Worm (Caenorhabditis elegans) whole organism, early embryonic: Measurements from ENCODE around the gene C49A9.6.
"Not testable (repeated sequence)": the region's sequence is repeated elsewhere in the genome, so short reads cannot be mapped to it uniquely, and the experiment has no call there.

ENCODE experiments used
- B0310.2 ChIP-seq: sonication (generic microtip); optimal IDR thresholded peaks from 2 replicates; lab custom pipeline; 2016; ENCODE audit warnings: mild to moderate bottlenecking, missing genetic modification characterization, missing compliant biosample characterization
- F13C5.2 ChIP-seq: sonication (generic microtip); optimal IDR thresholded peaks from 2 replicates; lab custom pipeline; 2017; ENCODE audit warnings: mild to moderate bottlenecking, missing genetic modification characterization, inconsistent platforms, missing compliant biosample characterization
- aly-1 ChIP-seq: sonication (generic microtip); optimal IDR thresholded peaks from 2 replicates; lab custom pipeline; 2016; ENCODE audit warnings: missing genetic modification characterization, missing compliant biosample characterization
- ama-1 ChIP-seq: fragments of 150-350 bp; optimal IDR thresholded peaks from 2 replicates; lab custom pipeline; 2014
- ceh-13 ChIP-seq: fragments of 200-800 bp; sonication (Bioruptor generic); optimal IDR thresholded peaks from 2 replicates; lab custom pipeline; 2018; ENCODE audit warnings: mild to moderate bottlenecking, missing genetic modification characterization, missing compliant biosample characterization
- ceh-36 ChIP-seq: sonication (generic microtip); optimal IDR thresholded peaks from 2 replicates; lab custom pipeline; 2016; ENCODE audit warnings: missing genetic modification characterization, inconsistent platforms, missing compliant biosample characterization
- ets-7 ChIP-seq: sonication (generic microtip); optimal IDR thresholded peaks from 2 replicates; lab custom pipeline; 2016; ENCODE audit warnings: missing genotype, missing genetic modification characterization, missing compliant biosample characterization
- flt-1 ChIP-seq: fragments of 200-800 bp; sonication (Bioruptor generic); IDR thresholded peaks from 2 replicates; pipeline ENCODE4 v1.3.6; 2022; ENCODE audit warnings: missing genetic modification characterization, missing compliant biosample characterization
- hmbx-1 ChIP-seq: sonication (generic microtip); optimal IDR thresholded peaks from 2 replicates; lab custom pipeline; 2016; ENCODE audit warnings: mild to moderate bottlenecking, missing genetic modification characterization, missing compliant biosample characterization
- hmg-4 ChIP-seq: fragments of 200-800 bp; sonication (Bioruptor generic); optimal IDR thresholded peaks from 2 replicates; lab custom pipeline; 2018; ENCODE audit warnings: mild to moderate bottlenecking, missing genetic modification characterization, missing compliant biosample characterization
- hnd-1 ChIP-seq: sonication (generic microtip); optimal IDR thresholded peaks from 2 replicates; lab custom pipeline; 2016; ENCODE audit warnings: missing genetic modification characterization, missing compliant biosample characterization
- pes-1 ChIP-seq: fragments of 200-800 bp; sonication (Bioruptor generic); IDR thresholded peaks from 2 replicates; pipeline ENCODE4 v1.3.6; 2022; ENCODE audit warnings: missing genetic modification reagents, missing genetic modification characterization, missing compliant biosample characterization
- scrt-1 ChIP-seq: fragments of 200-800 bp; sonication (Bioruptor generic); IDR thresholded peaks from 2 replicates; pipeline ENCODE4 v1.3.6; 2022; ENCODE audit warnings: missing genetic modification characterization, missing compliant biosample characterization
- sea-1 ChIP-seq: fragments of 200-800 bp; sonication (Bioruptor generic); conservative IDR thresholded peaks from 2 replicates; pipeline ENCODE4 v1.3.6; 2022; ENCODE audit warnings: missing genetic modification characterization, missing compliant biosample characterization
- tbx-11 ChIP-seq: fragments of 200-800 bp; sonication (Bioruptor generic); IDR thresholded peaks from 2 replicates; pipeline ENCODE4 v1.3.6; 2022; ENCODE audit warnings: missing genetic modification characterization, missing compliant biosample characterization
- tbx-37 ChIP-seq: fragments of 200-800 bp; sonication (Bioruptor generic); conservative IDR thresholded peaks from 2 replicates; pipeline ENCODE4 v1.3.6; 2022; ENCODE audit warnings: missing genetic modification reagents, missing genetic modification characterization, missing compliant biosample characterization
- tra-4 ChIP-seq: sonication (generic microtip); optimal IDR thresholded peaks from 2 replicates; lab custom pipeline; 2017; ENCODE audit warnings: missing genetic modification characterization, missing compliant biosample characterization

The C49A9.6 gene

ce11 chrIV:6239993-6240392 lies 29.3 kb downstream of the C49A9.6 start, which contains the start of gene F58F9.9:
F58F9.9 (plus strand) TSS chrIV:6240293.
- TF ChIP-seq ama-1 (lab: Kevin White, UChicago): no peak

ce11 chrIV:6248486-6248885 lies 37.8 kb downstream of the C49A9.6 start, which contains the start of gene acox-3:
acox-3 (minus strand) TSS chrIV:6248492.
- TF ChIP-seq pes-1 (no peak), ceh-36 (no peak), hnd-1 (no peak), ama-1 (lab: Kevin White, UChicago) (no peak), aly-1 (tag; lab: Kevin White, UChicago) (no peak), hmbx-1 (tag; lab: Kevin White, UChicago) (no peak), scrt-1 (no peak), tra-4 (tag; lab: Kevin White, UChicago) (no peak)

- TF ChIP-seq F13C5.2 (tag; lab: Kevin White, UChicago) (no peak), ceh-13 (GFP tag; lab: Kevin White, UChicago) (no peak), hmbx-1 (tag; lab: Kevin White, UChicago) (no peak), pes-1 (no peak), flt-1 (GFP tag; lab: Robert Waterston, UW) (no peak), ama-1 (lab: Kevin White, UChicago) (no peak), B0310.2 (tag; lab: Kevin White, UChicago) (no peak), tbx-11 (GFP tag; lab: Robert Waterston, UW) (no peak), tra-4 (tag; lab: Kevin White, UChicago) (no peak), aly-1 (tag; lab: Kevin White, UChicago) (no peak), hnd-1 (no peak), ets-7 (tag; lab: Kevin White, UChicago) (no peak), tbx-37 (no peak), sea-1 (GFP tag; lab: Robert Waterston, UW) (no peak), ceh-36 (no peak), scrt-1 (no peak), hmg-4 (GFP tag; lab: Kevin White, UChicago) (no peak)
Measured at ce11 chrIV:6249591-6249990, 38.9 kb downstream of the C49A9.6 start, which contains the start of gene F58F9.1. F58F9.1 (plus strand) TSS chrIV:6249841.

ce11 chrIV:6253000-6253399 lies 42.3 kb downstream of the C49A9.6 start, which contains the start of gene T13A10.2:
T13A10.2 (plus strand) TSS chrIV:6253300.
- TF ChIP-seq F13C5.2 (tag; lab: Kevin White, UChicago); tbx-11 (GFP tag; lab: Robert Waterston, UW); scrt-1: not testable (repeated sequence)

- TF ChIP-seq hmbx-1 (tag; lab: Kevin White, UChicago) (no peak), ceh-36 (no peak), F13C5.2 (tag; lab: Kevin White, UChicago) (no peak), sea-1 (GFP tag; lab: Robert Waterston, UW) (no peak), ceh-13 (GFP tag; lab: Kevin White, UChicago) (no peak), hmg-4 (GFP tag; lab: Kevin White, UChicago) (no peak), flt-1 (GFP tag; lab: Robert Waterston, UW) (no peak), B0310.2 (tag; lab: Kevin White, UChicago) (no peak), ets-7 (tag; lab: Kevin White, UChicago) (no peak), hnd-1 (no peak)
Measured at ce11 chrIV:6254635-6255034, 43.9 kb downstream of the C49A9.6 start, which contains the start of gene T13A10.64. T13A10.64 (plus strand) TSS chrIV:6254935.

ce11 chrIV:6258967-6259366 lies 48.2 kb downstream of the C49A9.6 start:
- TF ChIP-seq scrt-1 (no peak), B0310.2 (tag; lab: Kevin White, UChicago) (no peak), ama-1 (lab: Kevin White, UChicago) (no peak), tra-4 (tag; lab: Kevin White, UChicago) (no peak)

- TF ChIP-seq aly-1 (tag; lab: Kevin White, UChicago) (no peak), hmg-4 (GFP tag; lab: Kevin White, UChicago) (no peak)
Measured at ce11 chrIV:6259732-6260131, 49.0 kb downstream of the C49A9.6 start, which contains the start of gene nlp-16. nlp-16 (minus strand) TSS chrIV:6259832.
